Worm (Caenorhabditis elegans) whole organism, L2 larva: ENCODE results near the gene nduf-11.

Source experiments
- alr-1 ChIP-seq: fragments of 150-350 bp; optimal IDR thresholded peaks from 2 replicates; lab custom pipeline; 2014; ENCODE audit warnings: missing biosample characterization, missing genetic modification characterization
- egl-27 ChIP-seq: sonication (generic microtip); optimal IDR thresholded peaks from 3 replicates; lab custom pipeline; 2017; ENCODE audit warnings: missing biosample characterization, missing genetic modification reagents, missing genetic modification characterization
- mbf-1 ChIP-seq: sonication (generic microtip); optimal IDR thresholded peaks from 2 replicates; lab custom pipeline; 2017; ENCODE audit warnings: missing biosample characterization, missing genetic modification characterization
- nhr-10 ChIP-seq: sonication (generic microtip); optimal IDR thresholded peaks from 2 replicates; lab custom pipeline; 2017; ENCODE audit warnings: missing biosample characterization, missing genetic modification characterization
- nhr-11 ChIP-seq: fragments of 150-350 bp; optimal IDR thresholded peaks from 2 replicates; lab custom pipeline; 2014; ENCODE audit warnings: missing biosample characterization, missing genetic modification characterization
- nhr-23 ChIP-seq: fragments of 150-350 bp; optimal IDR thresholded peaks from 2 replicates; lab custom pipeline; 2014; ENCODE audit warnings: missing biosample characterization, missing genetic modification reagents, missing genetic modification characterization
- nhr-77 ChIP-seq: fragments of 150-350 bp; optimal IDR thresholded peaks from 2 replicates; lab custom pipeline; 2014; ENCODE audit warnings: missing biosample characterization, missing genetic modification characterization
- snpc-4 ChIP-seq: fragments of 150-350 bp; optimal IDR thresholded peaks from 2 replicates; lab custom pipeline; 2014; ENCODE audit warnings: missing biosample characterization, missing genetic modification characterization
- unc-39 ChIP-seq: fragments of 150-350 bp; optimal IDR thresholded peaks from 2 replicates; lab custom pipeline; 2014; ENCODE audit warnings: missing biosample characterization, missing genetic modification characterization
- unc-62 ChIP-seq: fragments of 150-350 bp; optimal IDR thresholded peaks from 2 replicates; lab custom pipeline; 2014; ENCODE audit warnings: missing biosample characterization, missing genetic modification reagents, missing genetic modification characterization
- zag-1 ChIP-seq: fragments of 150-350 bp; optimal IDR thresholded peaks from 2 replicates; lab custom pipeline; 2014; ENCODE audit warnings: missing biosample characterization, missing genetic modification characterization
- ztf-1 ChIP-seq: fragments of 200-800 bp; sonication (Bioruptor generic); conservative IDR thresholded peaks from 2 replicates; pipeline ENCODE4 v1.3.6; 2022; ENCODE audit warnings: missing genetic modification characterization, missing compliant biosample characterization

ce11 chrII:11349892-11350291 is 4.5 kb upstream of the nduf-11 start, which contains the start of gene dph-5:
- TF ChIP-seq nhr-23 (tag; lab: Kevin White, UChicago) = no peak
- TF ChIP-seq alr-1 = no peak
- TF ChIP-seq nhr-11 = no peak
- no peak for TF ChIP-seq unc-39
- TF ChIP-seq egl-27 (tag; lab: Kevin White, UChicago) = no peak
- TF ChIP-seq nhr-10 (tag; lab: Kevin White, UChicago) = no peak
- no peak for TF ChIP-seq mbf-1
- TF ChIP-seq nhr-77 = no peak
- no peak for TF ChIP-seq unc-62 (GFP tag; lab: Kevin White, UChicago)
- no peak for TF ChIP-seq snpc-4
- TF ChIP-seq zag-1 = no peak
- TF ChIP-seq ztf-1 = no peak
